Worm (Caenorhabditis elegans) whole organism, midembryonic: ENCODE measurements around the gene epg-9.

Experiments
- cog-1 ChIP-seq: sonication (generic microtip); optimal IDR thresholded peaks from 2 replicates; lab custom pipeline; 2016; ENCODE audit warnings: missing genetic modification characterization, missing compliant biosample characterization
- flt-1 ChIP-seq: fragments of 200-800 bp; sonication (Bioruptor generic); IDR thresholded peaks from 2 replicates; pipeline ENCODE4 v1.3.6; 2022; ENCODE audit warnings: missing genetic modification characterization, missing compliant biosample characterization
- klf-2 ChIP-seq: fragments of 200-800 bp; sonication (Bioruptor generic); conservative IDR thresholded peaks from 2 replicates; pipeline ENCODE4 v1.3.6; 2022; ENCODE audit warnings: missing genetic modification reagents, missing genetic modification characterization, missing compliant biosample characterization
- med-1 ChIP-seq: sonication (generic microtip); optimal IDR thresholded peaks from 2 replicates; lab custom pipeline; 2017; ENCODE audit warnings: missing genetic modification characterization, mild to moderate bottlenecking, missing compliant biosample characterization, antibody characterized with exemption, missing genetic modification reagents; ENCODE audit not compliant: insufficient read depth
- ref-1 ChIP-seq: fragments of 200-800 bp; sonication (Bioruptor generic); conservative IDR thresholded peaks from 2 replicates; pipeline ENCODE4 v1.3.6; 2022; ENCODE audit warnings: missing genetic modification reagents, missing genetic modification characterization, missing compliant biosample characterization
- tab-1 ChIP-seq: fragments of 200-800 bp; sonication (Bioruptor generic); IDR thresholded peaks from 2 replicates; pipeline ENCODE4 v1.3.6; 2022; ENCODE audit warnings: missing genetic modification characterization, missing compliant biosample characterization
- ztf-23 ChIP-seq: fragments of 200-800 bp; sonication (Bioruptor generic); IDR thresholded peaks from 2 replicates; pipeline ENCODE4 v1.3.6; 2022; ENCODE audit warnings: missing genetic modification reagents, missing genetic modification characterization, missing compliant biosample characterization
- ztf-29 ChIP-seq: fragments of 200-800 bp; sonication (Bioruptor generic); IDR thresholded peaks from 2 replicates; pipeline ENCODE4 v1.3.6; 2022; ENCODE audit warnings: missing genetic modification reagents, missing genetic modification characterization, missing compliant biosample characterization

DNA sequence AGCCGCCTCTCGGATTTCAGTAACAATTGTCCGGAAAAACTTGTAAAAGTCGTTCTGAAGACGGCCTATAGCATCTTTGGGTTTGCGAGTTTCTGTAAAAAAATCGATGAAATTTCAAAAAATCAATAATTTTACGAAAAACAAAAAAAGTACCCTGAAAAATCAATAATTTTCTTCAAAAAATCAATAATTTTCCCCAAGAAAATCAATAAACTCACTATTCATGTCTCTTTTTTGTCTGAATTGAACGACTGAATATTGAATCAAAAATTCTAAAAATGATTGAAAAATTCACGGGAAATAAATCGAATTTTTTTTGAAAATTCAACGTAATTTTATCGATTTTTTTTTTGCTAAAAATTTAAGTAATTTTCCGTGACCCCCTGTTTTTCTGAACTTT lies 49.5 kb upstream of the epg-9 start, which contains the start of gene Y69A2AR.23:
- TF ChIP-seq flt-1 (GFP tag; lab: Robert Waterston, UW) (no peak), ztf-29 (no peak), ref-1 (GFP tag; lab: Robert Waterston, UW) (no peak), cog-1 (tag; lab: Kevin White, UChicago) (no peak), med-1 (no peak), klf-2 (no peak), ztf-23 (GFP tag; lab: Robert Waterston, UW) (no peak), tab-1 (GFP tag; lab: Robert Waterston, UW) (no peak)
